Worm (Caenorhabditis elegans) whole organism, L2 larva: ENCODE data around the gene mapk-15.

Source experiments
- C34F6.9 ChIP-seq: fragments of 150-350 bp; optimal IDR thresholded peaks from 2 replicates; lab custom pipeline; 2014; ENCODE audit warnings: missing biosample characterization, missing genetic modification characterization
- F13H6.1 ChIP-seq: sonication (generic microtip); optimal IDR thresholded peaks from 2 replicates; lab custom pipeline; 2016; ENCODE audit warnings: missing genetic modification characterization, missing compliant biosample characterization
- Y55F3AM.14 ChIP-seq: fragments of 200-800 bp; sonication (Bioruptor generic); optimal IDR thresholded peaks from 2 replicates; lab custom pipeline; 2018; ENCODE audit warnings: mild to moderate bottlenecking, missing genetic modification characterization, missing compliant biosample characterization
- ZK546.5 ChIP-seq: sonication (generic microtip); optimal IDR thresholded peaks from 2 replicates; lab custom pipeline; 2017; ENCODE audit warnings: missing biosample characterization, missing genetic modification characterization
- alr-1 ChIP-seq: fragments of 150-350 bp; optimal IDR thresholded peaks from 2 replicates; lab custom pipeline; 2014; ENCODE audit warnings: missing biosample characterization, missing genetic modification characterization
- aly-2 ChIP-seq: fragments of 150-350 bp; optimal IDR thresholded peaks from 2 replicates; lab custom pipeline; 2014; ENCODE audit warnings: missing biosample characterization, missing genetic modification characterization
- ama-1 ChIP-seq: fragments of 150-350 bp; optimal IDR thresholded peaks from 2 replicates; lab custom pipeline; 2018; ENCODE audit warnings: inconsistent platforms
- ceh-16 ChIP-seq: fragments of 150-350 bp; optimal IDR thresholded peaks from 2 replicates; lab custom pipeline; 2014; ENCODE audit warnings: missing biosample characterization, missing genetic modification characterization
- dmd-4 ChIP-seq: sonication (generic microtip); optimal IDR thresholded peaks from 2 replicates; lab custom pipeline; 2017; ENCODE audit warnings: missing biosample characterization, missing genetic modification characterization
- elt-1 ChIP-seq: fragments of 150-350 bp; optimal IDR thresholded peaks from 2 replicates; lab custom pipeline; 2014; ENCODE audit warnings: missing biosample characterization, missing genetic modification characterization
- lin-11 ChIP-seq: fragments of 150-350 bp; sonication (generic microtip); optimal IDR thresholded peaks from 2 replicates; lab custom pipeline; 2014; ENCODE audit warnings: missing biosample characterization, missing genetic modification characterization, inconsistent platforms, mixed read lengths
- lin-39 ChIP-seq: fragments of 150-350 bp; optimal IDR thresholded peaks from 2 replicates; lab custom pipeline; 2014; ENCODE audit warnings: missing biosample characterization, missing genetic modification reagents, missing genetic modification characterization
- lsy-2 ChIP-seq, 2 experiments: fragments of 150-350 bp in 1 of 2; sonication (generic microtip) in 1 of 2; optimal IDR thresholded peaks; 2 replicates each; lab custom pipeline; 2014 to 2017; ENCODE audit warnings: missing biosample characterization in 2 of 2, missing genetic modification characterization in 2 of 2
- mab-5 ChIP-seq: fragments of 150-350 bp; optimal IDR thresholded peaks from 2 replicates; lab custom pipeline; 2014; ENCODE audit warnings: missing biosample characterization, missing genetic modification characterization
- mbf-1 ChIP-seq: sonication (generic microtip); optimal IDR thresholded peaks from 2 replicates; lab custom pipeline; 2017; ENCODE audit warnings: missing biosample characterization, missing genetic modification characterization
- nhr-10 ChIP-seq: sonication (generic microtip); optimal IDR thresholded peaks from 2 replicates; lab custom pipeline; 2017; ENCODE audit warnings: missing biosample characterization, missing genetic modification characterization
- nhr-11 ChIP-seq: fragments of 150-350 bp; optimal IDR thresholded peaks from 2 replicates; lab custom pipeline; 2014; ENCODE audit warnings: missing biosample characterization, missing genetic modification characterization
- nhr-129 ChIP-seq: fragments of 150-350 bp; optimal IDR thresholded peaks from 2 replicates; lab custom pipeline; 2014; ENCODE audit warnings: missing biosample characterization, missing genetic modification characterization
- nhr-21 ChIP-seq: fragments of 150-350 bp; optimal IDR thresholded peaks from 2 replicates; lab custom pipeline; 2014; ENCODE audit warnings: missing biosample characterization, missing genetic modification characterization
- nhr-25 ChIP-seq: fragments of 150-350 bp; sonication (generic microtip); optimal IDR thresholded peaks from 3 replicates; lab custom pipeline; 2014; ENCODE audit warnings: missing biosample characterization, missing genetic modification characterization
- nhr-6 ChIP-seq: fragments of 150-350 bp; optimal IDR thresholded peaks from 2 replicates; lab custom pipeline; 2014; ENCODE audit warnings: missing biosample characterization, missing genetic modification characterization
- nhr-77 ChIP-seq: fragments of 150-350 bp; optimal IDR thresholded peaks from 2 replicates; lab custom pipeline; 2014; ENCODE audit warnings: missing biosample characterization, missing genetic modification characterization
- peb-1 ChIP-seq: fragments of 150-350 bp; optimal IDR thresholded peaks from 2 replicates; lab custom pipeline; 2014; ENCODE audit warnings: missing biosample characterization, missing genetic modification characterization
- sem-4 ChIP-seq: fragments of 150-350 bp; optimal IDR thresholded peaks from 2 replicates; lab custom pipeline; 2014; ENCODE audit warnings: missing biosample characterization, missing genetic modification reagents, missing genetic modification characterization
- skn-1 ChIP-seq: sonication (generic microtip); optimal IDR thresholded peaks from 2 replicates; lab custom pipeline; 2017; ENCODE audit warnings: missing biosample characterization, missing genetic modification characterization
- snpc-4 ChIP-seq: fragments of 150-350 bp; optimal IDR thresholded peaks from 2 replicates; lab custom pipeline; 2014; ENCODE audit warnings: missing biosample characterization, missing genetic modification characterization
- unc-39 ChIP-seq: fragments of 150-350 bp; optimal IDR thresholded peaks from 2 replicates; lab custom pipeline; 2014; ENCODE audit warnings: missing biosample characterization, missing genetic modification characterization
- unc-55 ChIP-seq: fragments of 150-350 bp; sonication (generic microtip); optimal IDR thresholded peaks from 3 replicates; lab custom pipeline; 2014; ENCODE audit warnings: missing biosample characterization, missing genetic modification reagents, missing genetic modification characterization
- unc-62 ChIP-seq: fragments of 150-350 bp; optimal IDR thresholded peaks from 2 replicates; lab custom pipeline; 2014; ENCODE audit warnings: missing biosample characterization, missing genetic modification reagents, missing genetic modification characterization
- zag-1 ChIP-seq: fragments of 150-350 bp; optimal IDR thresholded peaks from 2 replicates; lab custom pipeline; 2014; ENCODE audit warnings: missing biosample characterization, missing genetic modification characterization
- ztf-1 ChIP-seq: fragments of 200-800 bp; sonication (Bioruptor generic); conservative IDR thresholded peaks from 2 replicates; pipeline ENCODE4 v1.3.6; 2022; ENCODE audit warnings: missing genetic modification characterization, missing compliant biosample characterization
- ztf-11 ChIP-seq: sonication (generic microtip); optimal IDR thresholded peaks from 2 replicates; lab custom pipeline; 2017; ENCODE audit warnings: missing biosample characterization, missing genetic modification characterization
- ztf-4 ChIP-seq: fragments of 150-350 bp; optimal IDR thresholded peaks from 2 replicates; lab custom pipeline; 2014; ENCODE audit warnings: missing biosample characterization, missing genetic modification characterization

The mapk-15 gene

DNA sequence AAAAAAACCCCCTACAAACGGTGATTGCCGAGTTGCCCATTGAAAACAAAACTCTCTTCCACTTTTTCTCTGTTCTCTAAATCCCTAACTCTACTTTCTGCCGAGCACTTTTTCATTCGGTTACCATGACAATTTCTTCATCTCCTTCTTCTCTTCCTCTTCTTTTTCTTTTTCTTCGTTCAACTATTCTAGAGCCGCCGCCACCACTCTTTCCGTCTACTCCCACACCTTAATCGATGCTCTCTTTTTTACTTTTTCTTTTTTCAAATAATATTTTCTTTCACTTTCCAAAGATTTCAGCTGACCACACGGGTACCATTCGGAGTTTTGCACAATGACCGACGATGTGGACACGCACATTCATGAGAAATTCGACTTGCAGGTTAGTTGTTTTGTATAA, at the start of gene mapk-15:
Gene mapk-15 (plus strand): TSS at position 301 of the 400 bp plus-strand sequence.
- no peak for TF ChIP-seq sem-4
- no peak for TF ChIP-seq nhr-10

DNA sequence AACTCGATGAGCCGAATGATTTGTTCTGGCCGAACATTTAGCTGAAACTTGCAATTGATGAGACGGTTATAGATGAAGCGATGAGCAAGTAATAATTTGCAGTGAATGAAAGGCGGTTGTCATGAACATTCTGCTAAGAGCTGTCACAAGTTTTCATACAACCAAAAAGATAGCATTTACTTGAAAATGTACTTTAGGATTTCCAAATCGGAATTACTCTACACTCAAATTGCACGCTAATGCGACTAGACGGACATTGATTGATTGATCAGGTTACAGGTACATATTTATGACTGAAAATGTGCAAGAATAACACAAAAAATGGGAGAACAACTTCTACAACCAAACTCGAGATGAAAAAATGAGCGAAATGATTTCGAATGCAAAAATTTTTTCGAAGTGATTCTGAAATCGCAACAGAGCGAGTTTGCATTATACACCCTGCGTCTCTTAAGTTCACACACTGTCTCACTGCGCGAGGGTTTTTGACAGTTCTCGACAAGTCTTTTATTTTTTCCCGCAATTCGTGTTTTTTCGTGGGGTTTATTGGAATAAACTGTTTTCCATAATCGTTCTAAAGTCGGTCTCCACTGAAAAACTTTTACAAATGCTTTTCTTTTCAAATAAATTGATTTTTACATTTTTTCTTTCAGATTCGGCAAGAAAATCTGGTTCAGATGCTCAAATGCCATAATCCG, 48.0 kb upstream of the mapk-15 start, which contains the start of the genes npp-10 and cyk-3:
Gene npp-10 (minus strand): TSS at position 51 of the 698 bp plus-strand sequence.
Gene cyk-3 (plus strand): TSS at position 648 of the 698 bp plus-strand sequence.
- TF ChIP-seq lsy-2 (tag; optimal IDR thresholded peaks at IDR 0.05; lab: Kevin White, UChicago) (peak in 1 of 2 experiments; percentile 10), F13H6.1 (tag; lab: Kevin White, UChicago) (no peak), Y55F3AM.14 (no peak), C34F6.9 (peak; percentile 77), lin-11 (tag; lab: Kevin White, UChicago) (peak; percentile 0), unc-55 (GFP tag; lab: Kevin White, UChicago) (no peak), nhr-10 (no peak), mab-5 (tag; lab: Kevin White, UChicago) (peak; percentile 6), nhr-11 (tag; lab: Kevin White, UChicago) (no peak), nhr-25 (tag; lab: Kevin White, UChicago) (no peak), nhr-21 (tag; lab: Kevin White, UChicago) (peak; percentile 2), nhr-129 (tag; lab: Kevin White, UChicago) (peak; percentile 61), dmd-4 (tag; lab: Kevin White, UChicago) (no peak), sem-4 (no peak), unc-39 (tag; lab: Kevin White, UChicago) (no peak), ztf-11 (tag; lab: Kevin White, UChicago) (no peak), nhr-6 (tag; lab: Kevin White, UChicago) (no peak), mbf-1 (no peak), elt-1 (tag; lab: Kevin White, UChicago) (no peak), nhr-77 (no peak), peb-1 (tag; lab: Kevin White, UChicago) (no peak)

DNA sequence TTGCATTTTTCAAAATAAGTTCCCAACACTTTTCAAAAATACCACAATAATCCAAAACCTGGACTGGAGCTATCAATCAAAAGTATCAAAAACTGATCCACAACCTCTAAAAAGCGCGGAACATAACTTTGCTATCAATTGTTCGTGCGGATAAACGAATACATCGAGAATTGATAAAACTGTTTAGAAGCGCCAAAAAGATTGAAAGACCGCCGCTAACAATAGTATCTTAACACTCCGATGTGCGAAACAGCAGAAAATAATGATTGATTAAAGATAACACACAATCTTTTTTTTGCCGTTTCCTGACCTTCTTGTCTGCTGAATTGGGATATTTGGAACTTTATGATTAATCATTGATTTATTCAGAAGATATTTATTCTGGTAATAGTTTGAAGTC, 39.2 kb upstream of the mapk-15 start, which contains the start of gene tbx-7:
Gene tbx-7 (minus strand): TSS at position 101 of the 400 bp plus-strand sequence.
- no peak for TF ChIP-seq ama-1

DNA sequence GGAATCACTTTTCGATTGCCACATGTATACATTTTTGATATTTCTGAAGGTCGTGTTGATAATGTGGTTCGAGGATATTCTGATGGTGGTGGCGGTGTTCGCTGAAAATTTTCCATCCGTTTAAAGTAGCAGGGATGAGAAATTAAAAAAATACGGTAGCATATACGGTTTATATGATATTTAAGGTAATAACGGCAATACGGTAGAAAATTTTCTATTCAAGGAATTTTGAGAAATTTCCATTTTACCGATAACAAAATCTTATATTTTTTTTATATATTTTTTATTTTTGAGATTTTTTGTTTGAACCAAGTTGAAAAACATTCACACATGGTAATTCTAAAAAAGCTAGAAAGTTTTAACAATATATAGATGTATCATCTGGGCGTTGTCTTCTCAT, 37.2 kb upstream of the mapk-15 start, which contains the start of gene ZK328.6:
Gene ZK328.6 (minus strand): TSS at position 101 of the 400 bp plus-strand sequence.
- TF ChIP-seq zag-1 (tag; lab: Kevin White, UChicago) (no peak), nhr-21 (tag; lab: Kevin White, UChicago) (no peak), nhr-6 (tag; lab: Kevin White, UChicago) (no peak), nhr-25 (tag; lab: Kevin White, UChicago) (no peak), dmd-4 (tag; lab: Kevin White, UChicago) (no peak), lin-39 (tag; lab: Kevin White, UChicago) (no peak), aly-2 (tag; lab: Kevin White, UChicago) (no peak), mbf-1 (no peak), F13H6.1 (tag; lab: Kevin White, UChicago) (no peak), lsy-2 (tag; optimal IDR thresholded peaks at IDR 0.05; lab: Kevin White, UChicago) (no peak), unc-55 (GFP tag; lab: Kevin White, UChicago) (no peak)
- TF ChIP-seq, all 48 proteins: peak for 0

DNA sequence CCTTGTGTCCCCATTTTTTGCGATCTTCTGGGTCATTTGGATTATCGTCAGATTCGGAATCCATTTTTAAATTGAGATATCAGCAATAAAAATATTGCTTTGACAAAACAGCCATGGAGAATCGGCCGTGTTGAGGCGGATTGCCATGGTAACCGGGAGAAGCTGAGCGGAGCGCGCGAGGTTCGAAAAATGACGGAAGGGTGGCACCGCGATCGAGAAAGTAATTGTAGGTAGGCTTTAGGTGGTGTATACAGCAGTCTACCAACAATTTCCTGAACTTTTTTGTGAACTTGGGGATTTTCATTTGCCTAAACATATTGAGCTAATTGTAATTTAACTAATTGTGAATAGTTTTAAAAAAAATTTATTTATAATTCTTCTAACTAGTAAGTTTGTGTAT, 28.3 kb upstream of the mapk-15 start, which contains the start of gene ift-139:
Gene ift-139 (minus strand): TSS at position 101 of the 400 bp plus-strand sequence.
- no peak for TF ChIP-seq alr-1 (tag; lab: Kevin White, UChicago)
- TF ChIP-seq skn-1 (tag; lab: Kevin White, UChicago): no peak
- no peak for TF ChIP-seq peb-1 (tag; lab: Kevin White, UChicago)
- no peak for TF ChIP-seq Y55F3AM.14
- no peak for TF ChIP-seq mab-5 (tag; lab: Kevin White, UChicago)
- no peak for TF ChIP-seq unc-62 (GFP tag; lab: Kevin White, UChicago)
- TF ChIP-seq ceh-16 (tag; lab: Kevin White, UChicago): no peak
- TF ChIP-seq nhr-10: no peak
- no peak for TF ChIP-seq F13H6.1 (tag; lab: Kevin White, UChicago)
- no peak for TF ChIP-seq ztf-1
- TF ChIP-seq lsy-2 (tag; optimal IDR thresholded peaks at IDR 0.05; lab: Kevin White, UChicago): no peak
- no peak for TF ChIP-seq ZK546.5 (tag; lab: Kevin White, UChicago)
- no peak for TF ChIP-seq ztf-4 (tag; lab: Kevin White, UChicago)
- no peak for TF ChIP-seq nhr-25 (tag; lab: Kevin White, UChicago)
- no peak for TF ChIP-seq nhr-11 (tag; lab: Kevin White, UChicago)
- TF ChIP-seq snpc-4 (tag; lab: Kevin White, UChicago): no peak
- TF ChIP-seq unc-55 (GFP tag; lab: Kevin White, UChicago): no peak
- TF ChIP-seq aly-2 (tag; lab: Kevin White, UChicago): no peak
- no peak for TF ChIP-seq mbf-1
- TF ChIP-seq, all 48 proteins: peak for 0
